Fruit fly (Drosophila melanogaster) whole organism, embryonic: ENCODE results near the gene Sfp33A2.

Experiments used
- Adf1 ChIP-seq: fragments of 200-800 bp; sonication (Bioruptor generic); IDR thresholded peaks from 2 replicates; pipeline ENCODE4 v1.3.6; 2022; ENCODE audit warnings: missing biosample characterization, missing genetic modification characterization
- Asciz ChIP-seq: fragments of 200-800 bp; sonication (Bioruptor generic); optimal IDR thresholded peaks from 2 replicates; lab custom pipeline; 2017; ENCODE audit warnings: missing biosample characterization, mild to moderate bottlenecking, missing genetic modification characterization, missing genetic modification reagents
- B-H2 ChIP-seq: fragments of 200-800 bp; sonication (Bioruptor generic); optimal IDR thresholded peaks from 2 replicates; lab custom pipeline; 2018; ENCODE audit warnings: missing biosample characterization, mild to moderate bottlenecking, missing genetic modification characterization
- Bdp1 ChIP-seq: fragments of 200-800 bp; sonication (Bioruptor generic); optimal IDR thresholded peaks from 3 replicates; lab custom pipeline; 2016; ENCODE audit warnings: missing biosample characterization, missing genetic modification characterization
- CG11093 ChIP-seq: fragments of 200-800 bp; sonication (Bioruptor generic); IDR thresholded peaks from 3 replicates; pipeline ENCODE4 v1.3.6; 2022; ENCODE audit warnings: missing biosample characterization, missing genetic modification characterization
- CG14050 ChIP-seq: fragments of 200-800 bp; sonication (Bioruptor generic); IDR thresholded peaks from 3 replicates; pipeline ENCODE4 v1.3.6; 2022; ENCODE audit warnings: missing biosample characterization, missing genetic modification characterization
- CG15269 ChIP-seq: fragments of 200-800 bp; sonication (Bioruptor generic); optimal IDR thresholded peaks from 2 replicates; lab custom pipeline; 2018; ENCODE audit warnings: missing biosample characterization, mild to moderate bottlenecking, missing genetic modification characterization, moderate library complexity
- CG17385 ChIP-seq: fragments of 200-800 bp; sonication (Bioruptor generic); optimal IDR thresholded peaks from 3 replicates; lab custom pipeline; 2018; ENCODE audit warnings: missing biosample characterization, mild to moderate bottlenecking, missing genetic modification characterization
- CG2875 ChIP-seq: fragments of 200-800 bp; sonication (Bioruptor generic); optimal IDR thresholded peaks from 2 replicates; lab custom pipeline; 2017; ENCODE audit warnings: missing biosample characterization, mild to moderate bottlenecking, missing genetic modification characterization, missing genetic modification reagents
- CG32767 ChIP-seq: fragments of 200-800 bp; sonication (Bioruptor generic); IDR thresholded peaks from 2 replicates; pipeline ENCODE4 v1.3.6; 2022; ENCODE audit warnings: missing biosample characterization, missing genetic modification characterization
- CG34422 ChIP-seq: fragments of 200-800 bp; sonication (Bioruptor generic); IDR thresholded peaks from 3 replicates; pipeline ENCODE4 v1.3.6; 2022; ENCODE audit warnings: missing biosample characterization, missing genetic modification characterization
- CG42726 ChIP-seq: fragments of 200-800 bp; sonication (Bioruptor generic); IDR thresholded peaks from 2 replicates; pipeline ENCODE4 v1.3.6; 2022; ENCODE audit warnings: missing biosample characterization, missing genetic modification characterization; ENCODE audit not compliant: partially characterized antibody
- CG6683 ChIP-seq: fragments of 200-800 bp; sonication (Bioruptor generic); optimal IDR thresholded peaks from 2 replicates; lab custom pipeline; 2017; ENCODE audit warnings: missing biosample characterization, mild to moderate bottlenecking, missing genetic modification characterization, missing genetic modification reagents
- Dbx ChIP-seq: fragments of 200-800 bp; sonication (Bioruptor generic); IDR thresholded peaks from 3 replicates; pipeline ENCODE4 v1.3.6; 2022; ENCODE audit warnings: missing biosample characterization, missing genetic modification characterization
- E2f1 ChIP-seq: fragments of 200-800 bp; sonication (Bioruptor generic); IDR thresholded peaks from 2 replicates; pipeline ENCODE4 v1.3.6; 2022; ENCODE audit warnings: missing biosample characterization, missing genetic modification characterization
- Fer3 ChIP-seq: fragments of 200-800 bp; sonication (Bioruptor generic); optimal IDR thresholded peaks from 2 replicates; lab custom pipeline; 2018; ENCODE audit warnings: missing biosample characterization, mild to moderate bottlenecking, missing genetic modification characterization, moderate library complexity
- Jarid2 ChIP-seq: fragments of 200-800 bp; sonication (Bioruptor generic); optimal IDR thresholded peaks from 3 replicates; lab custom pipeline; 2017; ENCODE audit warnings: mild to moderate bottlenecking, missing biosample characterization, missing genetic modification reagents, missing genetic modification characterization
- Max ChIP-seq: fragments of 200-800 bp; sonication (Bioruptor generic); optimal IDR thresholded peaks from 2 replicates; lab custom pipeline; 2016; ENCODE audit warnings: missing biosample characterization, mild to moderate bottlenecking, missing genetic modification characterization
- Nf-YC ChIP-seq: fragments of 200-800 bp; optimal IDR thresholded peaks from 3 replicates; lab custom pipeline; 2019; ENCODE audit warnings: missing biosample characterization, mild to moderate bottlenecking, missing genetic modification characterization, moderate library complexity
- Rfx ChIP-seq: fragments of 200-800 bp; sonication (Bioruptor generic); IDR thresholded peaks from 2 replicates; pipeline ENCODE4 v1.3.6; 2022; ENCODE audit warnings: missing biosample characterization, missing genetic modification characterization
- Trl ChIP-seq, 3 experiments: fragments of >200 bp in 2 of 3; fragments of 200-800 bp in 1 of 3; sonication (Bioruptor generic) in 1 of 3; optimal IDR thresholded peaks; 2 replicates in 1 of 3; 3 replicates in 2 of 3; lab custom pipeline; 2016 to 2017; ENCODE audit warnings: missing biosample characterization in 1 of 3, missing genetic modification characterization in 1 of 3
- amos ChIP-seq: fragments of 200-800 bp; sonication (Bioruptor generic); IDR thresholded peaks from 2 replicates; pipeline ENCODE4 v1.3.6; 2022; ENCODE audit warnings: missing biosample characterization, missing genetic modification characterization; ENCODE audit not compliant: partially characterized antibody
- ara ChIP-seq: fragments of 200-800 bp; sonication (Bioruptor generic); IDR thresholded peaks from 2 replicates; pipeline ENCODE4 v1.3.6; 2022; ENCODE audit warnings: missing biosample characterization, missing genetic modification characterization
- ash1 ChIP-seq: fragments of 200-800 bp; sonication (Bioruptor generic); optimal IDR thresholded peaks from 2 replicates; lab custom pipeline; 2018; ENCODE audit warnings: missing biosample characterization, mild to moderate bottlenecking, missing genetic modification characterization
- cas ChIP-seq: fragments of 200-800 bp; sonication (Bioruptor generic); IDR thresholded peaks from 2 replicates; pipeline ENCODE4 v1.3.6; 2022; ENCODE audit warnings: missing biosample characterization, missing genetic modification characterization
- chinmo ChIP-seq: fragments of 200-800 bp; sonication (Bioruptor generic); IDR thresholded peaks from 4 replicates; pipeline ENCODE4 v1.3.6; 2022; ENCODE audit warnings: missing biosample characterization, missing genetic modification characterization; ENCODE audit not compliant: partially characterized antibody
- croc ChIP-seq: fragments of 200-800 bp; sonication (Bioruptor generic); conservative IDR thresholded peaks from 3 replicates; pipeline ENCODE4 v1.3.6; 2022; ENCODE audit warnings: missing biosample characterization, missing genetic modification characterization
- danr ChIP-seq: fragments of 200-800 bp; sonication (Bioruptor generic); IDR thresholded peaks from 2 replicates; pipeline ENCODE4 v1.3.6; 2022; ENCODE audit warnings: missing biosample characterization, missing genetic modification characterization
- dimm ChIP-seq: fragments of 200-800 bp; sonication (Bioruptor generic); IDR thresholded peaks from 2 replicates; pipeline ENCODE4 v1.3.6; 2022; ENCODE audit warnings: missing biosample characterization, missing genetic modification characterization
- ewg ChIP-seq: fragments of 200-800 bp; sonication (Bioruptor generic); optimal IDR thresholded peaks from 3 replicates; lab custom pipeline; 2017; ENCODE audit warnings: mild to moderate bottlenecking, missing biosample characterization, missing genetic modification reagents, missing genetic modification characterization
- pros ChIP-seq: fragments of 200-800 bp; sonication (Bioruptor generic); optimal IDR thresholded peaks from 3 replicates; lab custom pipeline; 2019; ENCODE audit warnings: missing biosample characterization, mild to moderate bottlenecking, missing genetic modification characterization, moderate library complexity
- psq ChIP-seq: fragments of 200-800 bp; sonication (Bioruptor generic); optimal IDR thresholded peaks from 2 replicates; lab custom pipeline; 2017; ENCODE audit warnings: missing biosample characterization, missing genetic modification characterization
- row ChIP-seq: fragments of 200-800 bp; sonication (Bioruptor generic); IDR thresholded peaks from 3 replicates; pipeline ENCODE4 v1.3.6; 2022; ENCODE audit warnings: missing biosample characterization, missing genetic modification characterization
- schlank ChIP-seq: fragments of 200-800 bp; sonication (Bioruptor generic); optimal IDR thresholded peaks from 2 replicates; lab custom pipeline; 2018; ENCODE audit warnings: missing biosample characterization, mild to moderate bottlenecking, missing genetic modification characterization
- seq ChIP-seq: fragments of 200-800 bp; sonication (Bioruptor generic); IDR thresholded peaks from 2 replicates; pipeline ENCODE4 v1.3.6; 2022; ENCODE audit warnings: missing biosample characterization, missing genetic modification characterization
- slou ChIP-seq: fragments of 200-800 bp; sonication (Bioruptor generic); optimal IDR thresholded peaks from 3 replicates; lab custom pipeline; 2016; ENCODE audit warnings: missing biosample characterization, missing genetic modification characterization
- stc ChIP-seq: fragments of 200-800 bp; sonication (Bioruptor generic); IDR thresholded peaks from 2 replicates; pipeline ENCODE4 v1.3.6; 2022; ENCODE audit warnings: missing biosample characterization, missing genetic modification characterization
- tup ChIP-seq: fragments of 200-800 bp; sonication (Bioruptor generic); optimal IDR thresholded peaks from 2 replicates; lab custom pipeline; 2016; ENCODE audit warnings: missing biosample characterization, mild to moderate bottlenecking, missing genetic modification characterization, moderate library complexity
- yki ChIP-seq: fragments of >200 bp; optimal IDR thresholded peaks from 3 replicates; lab custom pipeline; 2018
- zen ChIP-seq: fragments of 200-800 bp; sonication (Bioruptor generic); optimal IDR thresholded peaks from 3 replicates; lab custom pipeline; 2018; ENCODE audit warnings: missing biosample characterization, mild to moderate bottlenecking, missing genetic modification characterization, moderate library complexity

Sfp33A2 gene

dm6 chr2L:11804228-11805044 is 33.1 kb upstream of the Sfp33A2 start (continued):
- TF ChIP-seq ewg (GFP tag; lab: Kevin White, UChicago) (peak; percentile 86), tup (GFP tag; lab: Kevin White, UChicago) (no peak), Trl (optimal IDR thresholded peaks at IDR 0.05; lab: Kevin White, UChicago) (peak; percentile 75 to 86), Trl (GFP tag; optimal IDR thresholded peaks at IDR 0.05; lab: Kevin White, UChicago) (no peak), CG42726 (no peak), schlank (tag; lab: Kevin White, UChicago) (no peak), slou (no peak), CG2875 (GFP tag; lab: Kevin White, UChicago) (no peak), stc (no peak), Adf1 (no peak), amos (GFP tag; lab: Robert Waterston, UW) (no peak), zen (tag; lab: Kevin White, UChicago) (no peak), Max (no peak), CG11093 (GFP tag; lab: Robert Waterston, UW) (no peak), yki (lab: Kevin White, UChicago) (peak; percentile 33), cas (GFP tag; lab: Robert Waterston, UW) (no peak), psq (GFP tag; lab: Kevin White, UChicago) (peak; percentile 6), Rfx (GFP tag; lab: Robert Waterston, UW) (0 out of 2 replicates have a peak, but pooled peaks have one; percentile 5), CG14050 (GFP tag; lab: Robert Waterston, UW) (no peak), Asciz (GFP tag; lab: Kevin White, UChicago) (no peak), CG32767 (GFP tag; lab: Robert Waterston, UW) (no peak), Jarid2 (GFP tag; lab: Kevin White, UChicago) (no peak), CG15269 (tag; lab: Kevin White, UChicago) (no peak), pros (peak; percentile 47), CG17385 (GFP tag; lab: Kevin White, UChicago) (peak; percentile 56), Dbx (GFP tag; lab: Robert Waterston, UW) (no peak), E2f1 (GFP tag; lab: Robert Waterston, UW) (no peak), chinmo (GFP tag; lab: Robert Waterston, UW) (0 out of 4 replicates have a peak, but pooled peaks have one; percentile 46), ara (GFP tag; lab: Robert Waterston, UW) (no peak), CG34422 (0 out of 3 replicates have a peak, but pooled peaks have one; percentile 26), B-H2 (GFP tag; lab: Kevin White, UChicago) (no peak), Bdp1 (no peak), Fer3 (no peak), ash1 (GFP tag; lab: Kevin White, UChicago) (no peak), Nf-YC (tag; lab: Kevin White, UChicago) (peak; percentile 66), danr (GFP tag; lab: Robert Waterston, UW) (no peak), croc (no peak), CG6683 (GFP tag; lab: Kevin White, UChicago) (no peak), seq (GFP tag; lab: Robert Waterston, UW) (peak; percentile 11; the same call in 1 of the 2 replicates), row (GFP tag; lab: Robert Waterston, UW) (no peak), dimm (no peak)
